Worm (Caenorhabditis elegans) whole organism, late embryonic: ENCODE measurements around the gene Y26G10.5.

Source experiments
- F13H6.1 ChIP-seq: sonication (generic microtip); optimal IDR thresholded peaks from 2 replicates; lab custom pipeline; 2016; ENCODE audit warnings: missing genetic modification characterization, missing compliant biosample characterization
- ama-1 ChIP-seq: fragments of 150-350 bp; optimal IDR thresholded peaks from 2 replicates; lab custom pipeline; 2014
- ceh-14 ChIP-seq: sonication (generic microtip); optimal IDR thresholded peaks from 2 replicates; lab custom pipeline; 2016; ENCODE audit warnings: missing genotype, missing genetic modification characterization, missing compliant biosample characterization
- elt-2 ChIP-seq: sonication (generic microtip); optimal IDR thresholded peaks from 2 replicates; lab custom pipeline; 2016; ENCODE audit warnings: missing genetic modification reagents, missing genetic modification characterization, missing compliant biosample characterization
- fax-1 ChIP-seq: sonication (generic microtip); optimal IDR thresholded peaks from 2 replicates; lab custom pipeline; 2016; ENCODE audit warnings: missing genotype, missing genetic modification characterization, missing compliant biosample characterization
- fkh-10 ChIP-seq: fragments of 150-350 bp; optimal IDR thresholded peaks from 2 replicates; lab custom pipeline; 2014; ENCODE audit warnings: missing biosample characterization, missing genetic modification reagents, missing genetic modification characterization
- hlh-15 ChIP-seq: sonication (generic microtip); optimal IDR thresholded peaks from 2 replicates; lab custom pipeline; 2016; ENCODE audit warnings: missing genetic modification characterization, missing compliant biosample characterization
- lin-11 ChIP-seq: fragments of 200-800 bp; sonication (Bioruptor generic); optimal IDR thresholded peaks from 2 replicates; lab custom pipeline; 2018; ENCODE audit warnings: mild to moderate bottlenecking, missing genetic modification characterization, missing compliant biosample characterization
- npax-4 ChIP-seq: sonication (generic microtip); optimal IDR thresholded peaks from 2 replicates; lab custom pipeline; 2016; ENCODE audit warnings: missing genetic modification characterization, missing compliant biosample characterization
- pha-4 ChIP-seq: fragments of 150-350 bp; optimal IDR thresholded peaks from 2 replicates; lab custom pipeline; 2018; ENCODE audit warnings: missing biosample characterization, missing genetic modification reagents, missing genetic modification characterization
- sox-4 ChIP-seq: sonication (generic microtip); optimal IDR thresholded peaks from 2 replicates; lab custom pipeline; 2017; ENCODE audit warnings: mild to moderate bottlenecking, missing genetic modification characterization, inconsistent platforms, missing compliant biosample characterization
- tbx-2 ChIP-seq: sonication (generic microtip); optimal IDR thresholded peaks from 2 replicates; lab custom pipeline; 2016; ENCODE audit warnings: missing genetic modification characterization, missing compliant biosample characterization
- tbx-7 ChIP-seq: sonication (generic microtip); optimal IDR thresholded peaks from 2 replicates; lab custom pipeline; 2016; ENCODE audit warnings: missing genotype, missing genetic modification characterization, missing compliant biosample characterization
- unc-86 ChIP-seq: sonication (generic microtip); optimal IDR thresholded peaks from 2 replicates; lab custom pipeline; 2016; ENCODE audit warnings: missing genetic modification characterization, missing compliant biosample characterization

ce11 chrV:17695802-17696201 lies 4.8 kb downstream of the Y26G10.5 start, which contains the start of gene Y26G10.1:
- TF ChIP-seq pha-4 (no peak), npax-4 (no peak), ama-1 (lab: Kevin White, UChicago) (no peak), fax-1 (no peak), F13H6.1 (tag; lab: Kevin White, UChicago) (no peak), unc-86 (tag; lab: Kevin White, UChicago) (no peak), elt-2 (tag; lab: Kevin White, UChicago) (no peak), tbx-2 (tag; lab: Kevin White, UChicago) (no peak), tbx-7 (tag; lab: Kevin White, UChicago) (no peak), hlh-15 (tag; lab: Kevin White, UChicago) (no peak), fkh-10 (GFP tag; lab: Kevin White, UChicago) (no peak), ceh-14 (tag; lab: Kevin White, UChicago) (no peak), sox-4 (tag; lab: Kevin White, UChicago) (no peak), lin-11 (tag; lab: Kevin White, UChicago) (no peak)
